Fruit fly (Drosophila melanogaster) whole organism: ENCODE results near the gene tutl.

Source experiments
- CG8478 ChIP-seq: fragments of >200 bp; optimal IDR thresholded peaks from 2 replicates; lab custom pipeline; 2018; ENCODE audit warnings: inconsistent platforms
- Dll ChIP-seq: fragments of >200 bp; optimal IDR thresholded peaks from 2 replicates; lab custom pipeline; 2017
- EcR ChIP-seq, 2 experiments: fragments of >200 bp; optimal IDR thresholded peaks; 2 replicates each; lab custom pipeline; 2017; ENCODE audit warnings: missing biosample characterization in 2 of 2, missing genetic modification characterization in 2 of 2, missing genetic modification reagents in 2 of 2
- pan ChIP-seq: fragments of >200 bp; optimal IDR thresholded peaks from 2 replicates; lab custom pipeline; 2017
- psq ChIP-seq: fragments of >200 bp; optimal IDR thresholded peaks from 2 replicates; lab custom pipeline; 2017
- usp ChIP-seq: fragments of >200 bp; optimal IDR thresholded peaks from 2 replicates; lab custom pipeline; 2017; ENCODE audit warnings: missing biosample characterization, missing genetic modification characterization, mixed read lengths

tutl gene

DNA sequence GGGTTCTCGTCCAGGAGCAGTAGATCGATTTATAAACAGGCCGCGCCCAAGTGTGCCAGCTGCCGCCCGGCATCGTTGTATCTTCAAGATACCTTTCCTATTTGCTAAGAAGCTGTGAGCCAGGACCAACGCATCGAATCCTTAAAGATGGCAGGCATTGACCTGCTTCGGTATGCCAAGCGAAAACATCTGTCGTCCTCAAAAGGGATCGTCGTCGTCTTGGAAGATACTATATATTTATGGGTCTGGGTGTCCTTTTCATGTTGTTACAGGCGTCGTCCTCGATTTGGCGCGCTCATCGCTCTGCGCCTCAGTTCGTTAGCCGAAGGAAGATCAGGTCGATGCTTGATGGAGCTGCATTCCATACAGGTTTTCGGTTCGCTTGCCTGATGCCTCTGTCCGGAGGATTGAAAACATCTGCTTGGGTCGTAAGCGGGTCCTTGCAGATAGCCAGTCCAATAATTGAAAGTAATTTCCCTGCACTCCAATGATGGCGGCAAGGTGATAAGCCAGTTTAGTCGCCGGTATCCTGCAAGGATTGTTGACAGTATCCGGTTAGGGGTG, 80.8 kb downstream of the tutl start:
- TF ChIP-seq psq (no peak), Dll (lab: Kevin White, UChicago) (no peak), usp (GFP tag; lab: Kevin White, UChicago) (no peak), CG8478 (lab: Kevin White, UChicago) (no peak), pan (no peak), EcR (GFP tag; optimal IDR thresholded peaks at IDR 0.05; lab: Kevin White, UChicago) (no peak)

DNA sequence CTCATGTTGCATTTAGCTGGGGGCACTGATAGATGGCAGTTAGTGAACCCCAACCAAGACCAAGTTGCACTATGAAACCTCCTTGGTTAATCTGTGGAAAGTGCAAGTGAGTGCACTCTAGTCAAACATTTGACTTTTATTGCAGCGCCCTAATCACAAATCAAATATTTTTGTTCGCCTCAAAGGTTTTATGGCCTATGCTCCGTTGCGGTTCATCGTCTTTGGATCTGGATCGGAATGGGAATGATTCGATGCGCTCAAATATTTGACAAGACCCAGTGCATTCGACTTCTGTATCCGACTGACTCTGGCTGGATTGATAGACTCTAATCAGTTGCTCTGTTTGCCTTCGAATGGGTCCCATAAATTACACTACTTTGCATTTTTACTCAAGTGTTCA, 82.0 kb downstream of the tutl start:
- TF ChIP-seq Dll (lab: Kevin White, UChicago) = no peak

DNA sequence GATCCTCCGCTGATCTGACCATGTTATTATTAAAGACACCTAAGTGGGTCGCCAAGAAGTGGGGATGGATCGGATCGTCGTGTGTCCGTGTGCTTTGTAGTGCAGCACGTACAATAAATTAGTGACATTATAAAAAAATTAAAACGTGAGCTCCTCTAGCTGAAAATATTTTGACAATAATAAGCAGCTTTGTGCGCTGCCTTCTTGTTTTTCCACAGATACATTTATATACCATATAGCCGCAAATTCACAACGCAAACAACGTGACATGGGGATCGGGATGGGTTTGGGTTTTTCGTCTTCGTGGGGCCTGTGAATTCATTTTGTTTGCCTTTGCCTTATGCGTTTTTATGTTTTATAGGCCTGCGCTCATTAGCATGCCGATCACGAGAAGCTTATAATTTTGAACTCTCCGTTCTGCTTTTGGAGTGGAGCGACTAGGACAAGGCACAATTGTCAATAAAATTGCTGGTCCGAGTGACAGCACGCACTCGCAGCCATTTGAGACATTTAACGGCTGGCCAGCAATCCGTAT, 82.9 kb downstream of the tutl start:
- TF ChIP-seq usp (GFP tag; lab: Kevin White, UChicago) (no peak), CG8478 (lab: Kevin White, UChicago) (no peak), Dll (lab: Kevin White, UChicago) (no peak), psq (no peak), pan (no peak), EcR (GFP tag; optimal IDR thresholded peaks at IDR 0.05; lab: Kevin White, UChicago) (no peak)

DNA sequence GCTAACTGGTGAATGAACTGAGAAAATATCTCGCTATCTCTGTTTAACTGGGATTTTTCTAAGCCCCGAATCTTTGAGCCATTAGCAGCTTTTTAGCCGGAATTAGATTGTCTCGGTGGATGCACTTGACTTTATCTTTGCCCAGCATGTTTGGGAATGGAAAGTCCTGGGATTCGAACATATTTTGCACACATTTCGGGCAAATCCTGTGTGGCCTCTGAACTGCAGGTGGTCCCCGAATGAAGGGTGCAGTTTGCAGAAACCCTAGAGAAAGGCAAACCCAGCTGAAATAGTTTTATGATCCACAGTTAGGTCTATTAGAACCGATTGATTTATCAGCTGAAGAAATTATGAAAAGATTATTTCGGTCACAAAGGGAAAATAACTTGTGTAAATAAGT, 83.7 kb downstream of the tutl start:
- TF ChIP-seq usp (GFP tag; lab: Kevin White, UChicago) = no peak
- TF ChIP-seq psq = no peak
- TF ChIP-seq CG8478 (lab: Kevin White, UChicago) = no peak
- no peak for TF ChIP-seq Dll (lab: Kevin White, UChicago)
- no peak for TF ChIP-seq pan
- TF ChIP-seq EcR (GFP tag; optimal IDR thresholded peaks at IDR 0.05; lab: Kevin White, UChicago) = no peak

DNA sequence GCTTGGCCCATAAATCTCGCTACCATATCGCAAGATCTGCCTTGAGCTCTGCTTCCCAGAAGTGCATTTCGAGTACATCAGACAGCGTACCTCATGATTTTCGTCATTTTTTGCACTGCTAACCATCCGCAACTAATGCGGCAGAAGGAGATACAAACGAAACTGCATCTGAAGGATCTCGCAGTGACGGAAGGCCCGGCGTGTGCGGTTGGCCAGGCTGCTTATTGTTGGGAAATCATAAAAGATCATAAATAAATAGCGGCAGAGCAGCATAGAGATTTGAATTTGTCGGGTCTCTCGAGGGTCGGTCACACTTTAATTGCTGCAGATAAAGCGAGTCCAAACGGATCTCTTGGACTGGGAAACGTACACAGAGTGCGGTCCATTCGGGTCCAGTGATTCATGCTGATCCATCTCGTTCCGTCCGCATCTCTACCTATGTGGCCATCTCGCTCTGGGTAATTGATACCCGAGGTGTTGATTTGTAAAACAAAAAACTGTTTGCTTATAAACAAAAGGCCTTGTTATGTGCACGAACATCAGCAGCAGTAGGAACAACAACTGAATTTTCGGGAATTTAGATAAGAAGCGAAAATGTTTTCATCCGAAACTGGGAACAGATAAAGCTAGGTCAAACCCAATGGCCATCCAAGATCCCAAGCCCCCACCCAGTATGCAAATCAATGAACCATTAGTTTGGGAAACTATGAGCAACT, 85.8 kb downstream of the tutl start:
- no peak for TF ChIP-seq CG8478 (lab: Kevin White, UChicago)
- TF ChIP-seq usp (GFP tag; lab: Kevin White, UChicago) = no peak
- TF ChIP-seq psq = no peak
- no peak for TF ChIP-seq pan
- no peak for TF ChIP-seq EcR (GFP tag; optimal IDR thresholded peaks at IDR 0.05; lab: Kevin White, UChicago)
- TF ChIP-seq Dll (lab: Kevin White, UChicago) = no peak

DNA sequence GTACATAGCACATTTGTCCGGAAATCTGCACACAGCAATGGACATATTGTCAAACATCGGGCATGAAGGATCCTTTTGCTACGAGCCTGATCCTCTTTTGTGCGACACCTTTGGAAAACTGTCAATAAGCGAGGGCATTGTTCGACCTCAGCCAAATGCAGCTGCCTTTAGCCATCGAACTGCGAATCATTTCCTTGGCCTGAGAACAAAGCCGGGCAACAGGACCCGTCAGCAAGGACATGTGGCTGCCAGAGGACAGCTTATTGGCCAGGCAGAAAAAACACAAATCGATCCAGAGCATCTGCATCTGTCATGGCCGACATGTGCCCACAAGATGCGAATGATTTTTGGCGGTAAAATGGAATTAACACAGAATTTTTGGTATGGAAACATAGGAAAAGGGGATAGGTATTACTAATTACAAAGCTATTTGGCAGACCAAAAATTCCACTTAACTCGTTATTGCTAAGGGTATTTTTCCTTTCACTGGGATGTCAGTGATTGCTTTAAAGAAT, 87.1 kb downstream of the tutl start:
- TF ChIP-seq pan (no peak), CG8478 (lab: Kevin White, UChicago) (no peak), usp (GFP tag; lab: Kevin White, UChicago) (no peak), psq (no peak), Dll (lab: Kevin White, UChicago) (no peak), EcR (GFP tag; optimal IDR thresholded peaks at IDR 0.05; lab: Kevin White, UChicago) (no peak)

DNA sequence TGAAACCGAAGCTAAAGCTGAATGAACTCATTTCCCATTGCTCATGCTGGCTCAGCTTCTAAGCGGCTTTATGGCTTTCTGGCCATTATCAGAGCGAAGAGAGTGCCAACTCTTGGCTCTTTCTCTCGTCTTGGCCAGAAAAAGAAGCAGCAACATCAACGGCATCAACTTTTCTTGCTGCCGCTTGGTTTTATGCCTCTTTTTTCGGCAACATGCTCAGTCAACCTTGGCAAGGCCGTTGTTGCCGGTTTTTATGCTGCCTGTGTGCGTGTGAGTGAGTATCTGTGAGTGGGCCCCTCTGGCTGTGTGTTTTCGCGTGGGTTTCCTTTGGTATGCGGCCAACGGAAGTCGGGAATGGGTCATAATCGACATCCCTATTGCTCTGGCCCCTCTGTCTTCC, 87.6 kb downstream of the tutl start:
- TF ChIP-seq EcR (GFP tag; optimal IDR thresholded peaks at IDR 0.05; lab: Kevin White, UChicago) (no peak), CG8478 (lab: Kevin White, UChicago) (no peak), pan (no peak), Dll (lab: Kevin White, UChicago) (no peak), usp (GFP tag; lab: Kevin White, UChicago) (no peak), psq (no peak)

DNA sequence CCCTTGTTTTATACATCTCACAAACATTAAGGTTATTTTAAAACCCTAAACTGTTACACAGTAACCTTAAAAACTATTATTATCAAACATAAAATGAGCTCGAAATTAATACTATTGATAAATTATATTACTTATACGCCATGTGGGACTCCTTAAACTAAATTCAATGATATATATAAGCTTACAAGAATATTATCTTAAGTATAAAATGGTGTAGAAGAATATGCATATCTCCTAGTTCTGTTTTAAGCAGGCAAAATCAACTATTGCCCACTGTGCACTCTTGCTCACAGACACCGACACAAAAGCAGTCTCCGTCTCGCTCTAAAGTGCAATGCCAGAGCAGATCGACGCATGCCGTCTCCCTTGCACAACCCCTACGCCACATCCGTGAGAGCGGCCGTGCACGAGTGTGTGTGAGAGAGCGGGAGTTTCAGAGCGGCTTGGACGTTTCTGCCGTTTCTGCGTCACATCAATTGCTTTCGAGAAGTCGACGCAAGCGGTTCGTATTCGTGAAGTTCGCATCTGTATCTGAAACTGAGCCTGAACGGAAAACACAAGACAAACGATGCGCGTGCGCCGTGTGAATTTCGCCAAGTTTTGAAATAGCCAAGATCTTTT, 88.7 kb downstream of the tutl start:
- peak; percentile 62 for TF ChIP-seq Dll (lab: Kevin White, UChicago)
- TF ChIP-seq psq = no peak
- no peak for TF ChIP-seq usp (GFP tag; lab: Kevin White, UChicago)
- peak; percentile 87 for TF ChIP-seq CG8478 (lab: Kevin White, UChicago)
- TF ChIP-seq pan = no peak
- no peak for TF ChIP-seq EcR (GFP tag; optimal IDR thresholded peaks at IDR 0.05; lab: Kevin White, UChicago)

DNA sequence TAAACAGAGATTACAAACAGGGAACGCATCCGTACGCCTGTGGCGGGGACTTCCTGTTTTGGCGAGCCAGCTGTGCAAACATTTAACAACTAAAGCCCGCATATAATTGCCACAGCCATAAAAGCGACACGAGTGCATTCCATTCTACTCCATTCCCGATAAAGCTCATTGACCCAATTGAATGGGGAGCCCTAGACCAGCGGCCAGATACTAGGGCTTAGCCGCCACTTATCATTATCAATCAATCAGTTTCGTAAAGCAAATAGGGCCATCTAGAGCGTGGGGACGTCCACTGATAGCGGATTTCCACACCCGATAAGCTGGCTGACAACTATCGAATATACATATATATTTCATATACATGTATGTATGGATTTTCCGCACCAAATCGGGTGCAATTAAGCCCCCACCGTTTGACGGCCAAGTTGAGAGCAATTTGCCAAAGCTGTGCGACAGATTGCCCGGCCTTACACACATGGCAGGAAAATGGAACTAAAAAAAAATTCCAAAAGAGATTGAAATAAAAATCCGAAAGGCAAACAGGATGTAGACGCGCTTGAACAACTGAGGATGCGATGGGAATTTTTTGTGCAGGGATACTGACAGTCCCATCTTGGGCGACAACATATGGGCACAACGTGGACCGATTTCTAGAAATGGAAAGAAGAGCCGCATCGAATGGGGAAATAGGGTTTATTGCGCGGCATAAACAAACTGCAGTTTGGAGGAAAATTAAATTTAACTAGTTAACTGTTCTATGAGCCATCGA, 90.0 kb downstream of the tutl start:
- TF ChIP-seq Dll (lab: Kevin White, UChicago) (no peak), psq (no peak), pan (no peak), usp (GFP tag; lab: Kevin White, UChicago) (no peak), CG8478 (lab: Kevin White, UChicago) (no peak), EcR (GFP tag; optimal IDR thresholded peaks at IDR 0.05; lab: Kevin White, UChicago) (no peak)
